Worm (Caenorhabditis elegans): ENCODE measurements around the gene K02F6.1.

ce11 chrII:2605319-2605718 lies 51.6 kb downstream of the K02F6.1 start, which contains the start of gene sri-77:
- TF ChIP-seq nhr-237 (tag; optimal IDR thresholded peaks at IDR 0.05) (no peak), elt-1 (tag; optimal IDR thresholded peaks at IDR 0.05) (no peak)
